Fruit fly (Drosophila melanogaster): ENCODE data around the gene omd.

DNA sequence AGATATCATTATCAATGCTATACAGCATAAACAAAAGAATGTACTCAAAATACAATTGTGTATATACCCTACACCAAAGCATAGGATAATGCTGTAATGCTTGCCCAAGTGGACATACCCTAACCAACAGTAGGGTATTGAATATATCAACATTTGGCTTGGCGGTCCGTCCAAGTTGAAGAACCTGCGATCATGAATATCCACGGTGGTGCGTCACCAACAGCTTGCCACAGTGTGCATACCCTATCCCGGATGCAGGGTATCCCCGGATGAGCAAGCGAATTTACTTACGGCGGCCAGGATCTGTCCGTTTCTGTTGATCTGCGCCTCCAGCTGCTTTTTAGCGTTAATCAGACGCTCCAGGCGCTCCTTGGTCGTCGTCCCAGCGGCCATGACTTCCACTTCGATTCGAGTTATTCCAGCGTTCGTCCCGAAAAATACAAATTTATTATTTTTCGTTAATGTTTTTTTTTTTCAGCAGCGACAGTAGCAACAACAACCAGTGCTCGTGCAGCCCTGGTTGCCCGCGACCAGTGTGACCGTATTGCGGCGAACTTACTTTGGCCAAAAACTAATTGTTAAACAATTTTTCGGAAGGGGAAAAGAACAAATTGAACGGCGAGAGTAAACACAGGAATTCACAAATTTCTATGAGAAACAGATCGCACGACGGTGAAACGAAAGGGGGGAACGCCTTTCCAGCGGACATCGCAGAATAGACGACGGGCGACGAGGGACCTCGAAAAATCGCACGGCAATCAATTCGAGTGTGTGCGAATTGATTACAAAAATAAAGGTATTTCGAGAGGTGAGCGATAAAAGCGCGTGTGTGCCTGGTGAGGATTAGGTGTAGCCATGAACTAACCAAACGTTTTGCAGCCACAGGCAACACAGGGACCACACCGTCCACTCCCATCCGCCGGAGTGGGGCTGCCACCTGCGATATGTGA lies 10.6 kb downstream of the omd start, which contains the start of the genes Lkb1 and CG9588:
- peak; percentile 70 for TF ChIP-seq H15 (GFP tag; IDR thresholded peaks at IDR 0.05)
- peak; percentile 66 for TF ChIP-seq CG9727 (GFP tag; optimal IDR thresholded peaks at IDR 0.05)
- TF ChIP-seq CG4820 (GFP tag; optimal IDR thresholded peaks at IDR 0.05) = no peak
